Worm (Caenorhabditis elegans) whole organism, young adult: ENCODE results near the gene F25G6.8.

Source experiments
- Y56A3A.18 ChIP-seq: fragments of 200-800 bp; sonication (Bioruptor generic); IDR thresholded peaks from 2 replicates; pipeline ENCODE4 v1.3.6; 2022; ENCODE audit warnings: missing genetic modification reagents, missing genetic modification characterization, missing compliant biosample characterization
- akir-1 ChIP-seq: fragments of 200-800 bp; sonication (Bioruptor generic); optimal IDR thresholded peaks from 2 replicates; lab custom pipeline; 2018; ENCODE audit warnings: mild to moderate bottlenecking, missing genetic modification characterization, moderate library complexity, missing compliant biosample characterization
- ama-1 ChIP-seq, 3 experiments: fragments of 150-350 bp in 1 of 3; sonication (generic microtip) in 2 of 3; optimal IDR thresholded peaks; 2 replicates each; lab custom pipeline; 2014 to 2018; ENCODE audit warnings: missing biosample characterization in 2 of 3, missing genetic modification characterization in 2 of 3, missing genetic modification reagents in 2 of 3
- cebp-2 ChIP-seq: fragments of 200-800 bp; sonication (Bioruptor generic); IDR thresholded peaks from 2 replicates; pipeline ENCODE4 v1.3.6; 2022; ENCODE audit warnings: missing genetic modification characterization, missing compliant biosample characterization
- ceh-40 ChIP-seq: fragments of 200-800 bp; sonication (Bioruptor generic); IDR thresholded peaks from 2 replicates; pipeline ENCODE4 v1.3.6; 2022; ENCODE audit warnings: missing genetic modification characterization, missing compliant biosample characterization
- mcd-1 ChIP-seq: fragments of 200-800 bp; sonication (Bioruptor generic); IDR thresholded peaks from 2 replicates; pipeline ENCODE4 v1.3.6; 2022; ENCODE audit warnings: missing genetic modification reagents, missing genetic modification characterization, missing compliant biosample characterization
- nhr-80 ChIP-seq: sonication (generic microtip); optimal IDR thresholded peaks from 2 replicates; lab custom pipeline; 2016; ENCODE audit warnings: missing genetic modification characterization, missing compliant biosample characterization
- rpc-1 ChIP-seq, 2 experiments: fragments of 150-350 bp in 1 of 2; sonication (generic microtip) in 1 of 2; optimal IDR thresholded peaks; 2 replicates each; lab custom pipeline; 2014 to 2018; ENCODE audit warnings: missing biosample characterization in 1 of 2, missing genetic modification characterization in 1 of 2, missing genetic modification reagents in 1 of 2, missing genotype in 1 of 2
- sdz-38 ChIP-seq: sonication (generic microtip); optimal IDR thresholded peaks from 2 replicates; lab custom pipeline; 2016; ENCODE audit warnings: missing genotype, missing genetic modification characterization, missing compliant biosample characterization
- unc-62 ChIP-seq: fragments of 150-350 bp; optimal IDR thresholded peaks from 2 replicates; lab custom pipeline; 2014; ENCODE audit warnings: missing biosample characterization, missing genetic modification reagents, missing genetic modification characterization
- ztf-25 ChIP-seq: fragments of 200-800 bp; sonication (Bioruptor generic); IDR thresholded peaks from 2 replicates; pipeline ENCODE4 v1.3.6; 2022; ENCODE audit warnings: missing genetic modification reagents, missing genetic modification characterization, missing compliant biosample characterization
- ztf-28 ChIP-seq: fragments of 200-800 bp; sonication (Bioruptor generic); IDR thresholded peaks from 2 replicates; pipeline ENCODE4 v1.3.6; 2022; ENCODE audit warnings: missing genetic modification reagents, missing genetic modification characterization, missing compliant biosample characterization

- TF ChIP-seq ama-1 (optimal IDR thresholded peaks at IDR 0.05; lab: Kevin White, UChicago) (no peak), ama-1 (GFP tag; optimal IDR thresholded peaks at IDR 0.05; lab: Kevin White, UChicago) (no peak), nhr-80 (tag; lab: Kevin White, UChicago) (no peak), unc-62 (GFP tag; lab: Kevin White, UChicago) (no peak), Y56A3A.18 (no peak), ztf-28 (GFP tag; lab: Robert Waterston, UW) (no peak), akir-1 (GFP tag; lab: Kevin White, UChicago) (no peak), ceh-40 (GFP tag; lab: Robert Waterston, UW) (no peak), mcd-1 (GFP tag; lab: Robert Waterston, UW) (no peak), sdz-38 (tag; lab: Kevin White, UChicago) (no peak), cebp-2 (GFP tag; lab: Robert Waterston, UW) (no peak), ztf-25 (GFP tag; lab: Robert Waterston, UW) (no peak), rpc-1 (optimal IDR thresholded peaks at IDR 0.05; lab: Kevin White, UChicago) (no peak), rpc-1 (tag; optimal IDR thresholded peaks at IDR 0.05; lab: Kevin White, UChicago) (no peak)
Observed at ce11 chrV:8560916-8561315, 4.1 kb downstream of the F25G6.8 start, which contains the start of gene acr-16.
